Worm (Caenorhabditis elegans): Measurements from ENCODE around the gene T25C12.3.

- TF ChIP-seq nhr-28 (tag; optimal IDR thresholded peaks at IDR 0.05) (no peak), unc-62 (GFP tag; optimal IDR thresholded peaks at IDR 0.05) (no peak), sptf-1 (tag; optimal IDR thresholded peaks at IDR 0.05) (no peak), elt-1 (tag; optimal IDR thresholded peaks at IDR 0.05; ENCODE audit: borderline replicate concordance, insufficient read depth) (no peak)
Measured at ce11 chrX:11456665-11457064, 43.1 kb downstream of the T25C12.3 start.

All from whole organism, mixed stage, embryonic.